Worm (Caenorhabditis elegans): ENCODE results near the gene F26H11.8.

ce11 chrII:14437922-14438458 is 49.7 kb downstream of the F26H11.8 start, which contains the start of gene K04B12.2:
- no peak for TF ChIP-seq dao-5 (tag; optimal IDR thresholded peaks at IDR 0.05)
- TF ChIP-seq him-1 (tag; optimal IDR thresholded peaks at IDR 0.05) = no peak
- peak; percentile 67 for TF ChIP-seq W03F9.2 (tag; optimal IDR thresholded peaks at IDR 0.05)
